Worm (Caenorhabditis elegans) whole organism, L1 larva: ENCODE results near the gene mom-2.

Experiments used
- aly-2 ChIP-seq: fragments of 150-350 bp; optimal IDR thresholded peaks from 2 replicates; lab custom pipeline; 2014; ENCODE audit warnings: missing biosample characterization, missing genetic modification characterization
- fos-1 ChIP-seq: fragments of 150-350 bp; optimal IDR thresholded peaks from 2 replicates; lab custom pipeline; 2014; ENCODE audit warnings: missing biosample characterization, missing genetic modification characterization
- hlh-4 ChIP-seq: sonication (generic microtip); optimal IDR thresholded peaks from 2 replicates; lab custom pipeline; 2016; ENCODE audit warnings: mild to moderate bottlenecking, missing genetic modification characterization, missing compliant biosample characterization
- lsy-2 ChIP-seq, 2 experiments: fragments of 150-350 bp; optimal IDR thresholded peaks; 2 replicates each; lab custom pipeline; 2014; ENCODE audit warnings: missing biosample characterization in 2 of 2, missing genetic modification characterization in 2 of 2
- nhr-47 ChIP-seq: sonication (generic microtip); optimal IDR thresholded peaks from 2 replicates; lab custom pipeline; 2016; ENCODE audit warnings: mild to moderate bottlenecking, missing genetic modification characterization, moderate library complexity, missing compliant biosample characterization
- vab-15 ChIP-seq: sonication (generic microtip); optimal IDR thresholded peaks from 2 replicates; lab custom pipeline; 2017; ENCODE audit warnings: missing genotype, mild to moderate bottlenecking, missing genetic modification characterization, missing compliant biosample characterization

DNA sequence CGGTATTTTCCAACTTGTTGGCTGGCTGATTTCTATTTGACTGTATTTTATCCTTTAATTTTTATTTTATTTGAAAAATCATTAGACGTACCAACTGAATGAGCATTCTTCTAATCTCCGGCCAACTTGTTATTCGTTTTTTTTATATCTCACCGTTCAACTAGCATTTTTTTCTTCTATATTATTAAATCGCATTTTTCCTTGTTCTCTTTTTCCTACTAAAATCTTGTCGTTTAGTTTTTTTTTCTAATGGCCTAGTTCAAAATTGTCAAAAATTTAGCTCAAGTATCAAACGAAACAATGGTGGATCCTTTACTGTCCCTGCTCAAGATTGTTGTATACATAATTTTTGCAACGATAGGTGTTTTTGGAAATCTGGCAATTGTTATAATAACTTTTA, 4.4 kb upstream of the mom-2 start, which contains the start of gene srsx-22:
- no peak for TF ChIP-seq fos-1 (tag; lab: Kevin White, UChicago)
- TF ChIP-seq vab-15 (tag; lab: Kevin White, UChicago) = no peak
- no peak for TF ChIP-seq hlh-4
- TF ChIP-seq nhr-47 (tag; lab: Kevin White, UChicago) = no peak
- no peak for TF ChIP-seq lsy-2 (tag; optimal IDR thresholded peaks at IDR 0.05; lab: Kevin White, UChicago)
- TF ChIP-seq aly-2 (tag; lab: Kevin White, UChicago) = no peak
